Fruit fly (Drosophila melanogaster): ENCODE results near the gene GlcAT-S.

Gene GlcAT-S

dm6 chr2L:9594625-9595300, 21.5 kb upstream of the GlcAT-S start (continued):
- peak; percentile 85 for TF ChIP-seq CG2712 (tag; optimal IDR thresholded peaks at IDR 0.05)
- no peak for TF ChIP-seq Mrtf (GFP tag; IDR thresholded peaks at IDR 0.05)
- TF ChIP-seq CG11696 (GFP tag; IDR thresholded peaks at IDR 0.05), result no peak
- no peak for TF ChIP-seq MBD-R2 (GFP tag; IDR thresholded peaks at IDR 0.05)
- no peak for TF ChIP-seq mam (GFP tag; optimal IDR thresholded peaks at IDR 0.05)
- TF ChIP-seq Dad (GFP tag; optimal IDR thresholded peaks at IDR 0.05), result no peak
- no peak for TF ChIP-seq slou (GFP tag; optimal IDR thresholded peaks at IDR 0.05)
- TF ChIP-seq NFAT (GFP tag; IDR thresholded peaks at IDR 0.05), result no peak
- no peak for TF ChIP-seq CG31388 (GFP tag; optimal IDR thresholded peaks at IDR 0.05)
- TF ChIP-seq CG3281 (GFP tag; optimal IDR thresholded peaks at IDR 0.05), result no peak
- TF ChIP-seq shn (GFP tag; optimal IDR thresholded peaks at IDR 0.05), result no peak
- TF ChIP-seq CG3065 (GFP tag; optimal IDR thresholded peaks at IDR 0.05), result no peak
- TF ChIP-seq Dip2 (GFP tag; IDR thresholded peaks at IDR 0.05), result no peak
- no peak for TF ChIP-seq pzg (GFP tag; optimal IDR thresholded peaks at IDR 0.05)
- no peak for TF ChIP-seq sens-2 (GFP tag; IDR thresholded peaks at IDR 0.05)
- no peak for TF ChIP-seq CG11560 (tag; IDR thresholded peaks at IDR 0.05)
- TF ChIP-seq CG32532 (GFP tag; IDR thresholded peaks at IDR 0.05), result no peak
- TF ChIP-seq CG34224 (GFP tag; IDR thresholded peaks at IDR 0.05; ENCODE audit: partially characterized antibody), result no peak
- no peak for TF ChIP-seq CG12769 (tag; optimal IDR thresholded peaks at IDR 0.05)
- no peak for TF ChIP-seq dimm (GFP tag; IDR thresholded peaks at IDR 0.05)
- no peak for TF ChIP-seq tna (GFP tag; IDR thresholded peaks at IDR 0.05; ENCODE audit: partially characterized antibody)
- TF ChIP-seq gcm2 (GFP tag; optimal IDR thresholded peaks at IDR 0.05), result peak; percentile 4
- TF ChIP-seq hbn (GFP tag; IDR thresholded peaks at IDR 0.05; ENCODE audit: partially characterized antibody), result no peak
- TF ChIP-seq CG4328 (GFP tag; optimal IDR thresholded peaks at IDR 0.05), result no peak
- TF ChIP-seq CG2678 (tag; optimal IDR thresholded peaks at IDR 0.05), result peak; percentile 53
- no peak for TF ChIP-seq inv (GFP tag; IDR thresholded peaks at IDR 0.05; ENCODE audit: partially characterized antibody)
- TF ChIP-seq CG5245 (GFP tag; optimal IDR thresholded peaks at IDR 0.05), result peak; percentile 10
- no peak for TF ChIP-seq pita (GFP tag; optimal IDR thresholded peaks at IDR 0.05)
- TF ChIP-seq dpn (GFP tag; optimal IDR thresholded peaks at IDR 0.05), result peak in 1 of 2 experiments; percentile 19
- 0 out of 2 replicates have a peak, but pooled peaks have one; percentile 15 for TF ChIP-seq CG1024 (GFP tag; IDR thresholded peaks at IDR 0.05)
- TF ChIP-seq CG14667 (GFP tag; IDR thresholded peaks at IDR 0.05), result 0 out of 2 replicates have a peak, but pooled peaks have one; percentile 13
- TF ChIP-seq CG10147 (GFP tag; optimal IDR thresholded peaks at IDR 0.05), result no peak
- no peak for TF ChIP-seq sna (GFP tag; IDR thresholded peaks at IDR 0.05; ENCODE audit: partially characterized antibody)
- no peak for TF ChIP-seq CG10654 (GFP tag; optimal IDR thresholded peaks at IDR 0.05)
- no peak for TF ChIP-seq Nf-YC (tag; optimal IDR thresholded peaks at IDR 0.05)
- no peak for TF ChIP-seq Bgb (GFP tag; IDR thresholded peaks at IDR 0.05; ENCODE audit: partially characterized antibody)
- TF ChIP-seq Eip74EF (GFP tag; optimal IDR thresholded peaks at IDR 0.05), result peak in 1 of 2 experiments; percentile 2
- TF ChIP-seq Gug (GFP tag; IDR thresholded peaks at IDR 0.05), result no peak
- TF ChIP-seq pnt (GFP tag; optimal IDR thresholded peaks at IDR 0.05), result no peak
- peak; percentile 5; the same call in 1 of the 2 replicates for TF ChIP-seq Awh (GFP tag; IDR thresholded peaks at IDR 0.05)
- no peak for TF ChIP-seq kni (GFP tag; optimal IDR thresholded peaks at IDR 0.05)
- no peak for TF ChIP-seq bcd (GFP tag; optimal IDR thresholded peaks at IDR 0.05)
- TF ChIP-seq Sox100B (GFP tag; optimal IDR thresholded peaks at IDR 0.05), result peak; percentile 48
- peak; percentile 7 for TF ChIP-seq fd102C (GFP tag; optimal IDR thresholded peaks at IDR 0.05)
- no peak for TF ChIP-seq Camta (GFP tag; optimal IDR thresholded peaks at IDR 0.05)
- no peak for TF ChIP-seq al (GFP tag; IDR thresholded peaks at IDR 0.05)
- TF ChIP-seq CG5953 (GFP tag; IDR thresholded peaks at IDR 0.05), result no peak
- peak; percentile 5 for TF ChIP-seq CG1529 (GFP tag; optimal IDR thresholded peaks at IDR 0.05)
- no peak for TF ChIP-seq hkb (optimal IDR thresholded peaks at IDR 0.05)
- peak; percentile 37; the same call in 1 of the 2 replicates for TF ChIP-seq hkb (GFP tag; IDR thresholded peaks at IDR 0.05)

All from whole organism, embryonic.